Worm (Caenorhabditis elegans) whole organism, L4/young adult: ENCODE results near the gene aip-1.

Source experiments
- W03F9.2 ChIP-seq: fragments of 150-350 bp; optimal IDR thresholded peaks from 2 replicates; lab custom pipeline; 2014; ENCODE audit warnings: missing biosample characterization, missing genetic modification characterization
- dao-5 ChIP-seq: sonication (generic microtip); optimal IDR thresholded peaks from 2 replicates; lab custom pipeline; 2016; ENCODE audit warnings: missing genotype, missing genetic modification characterization, moderate library complexity, missing compliant biosample characterization
- him-1 ChIP-seq: sonication (generic microtip); optimal IDR thresholded peaks from 2 replicates; lab custom pipeline; 2016; ENCODE audit warnings: missing genotype, missing genetic modification reagents, missing genetic modification characterization, missing compliant biosample characterization

aip-1 gene

DNA sequence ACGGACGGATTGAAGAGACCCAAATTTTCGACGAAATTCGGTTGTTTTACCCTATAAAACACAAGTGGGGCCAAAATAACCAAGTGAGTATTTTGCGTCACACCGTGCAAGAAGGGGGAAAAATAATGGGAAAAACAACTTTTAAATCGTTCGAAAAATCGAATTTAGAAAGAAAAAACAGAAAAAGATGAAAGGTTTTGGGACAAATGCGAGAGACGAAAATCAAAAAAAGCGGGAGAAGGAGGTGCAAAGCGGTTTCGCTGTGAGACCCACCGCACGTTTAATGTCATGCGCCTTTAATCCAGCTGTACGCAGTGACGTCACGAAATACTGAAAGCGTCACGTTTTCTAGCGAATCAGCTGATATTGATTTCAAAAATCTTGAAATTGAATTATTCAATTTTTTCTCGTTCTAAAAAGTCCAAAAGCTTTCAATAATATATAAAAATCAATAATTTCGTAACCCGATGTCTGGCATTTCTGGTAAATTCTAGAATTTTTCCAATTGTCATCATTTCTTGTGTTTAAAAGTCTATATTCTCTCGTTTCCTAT is at the start of gene aip-1, which contains the start of gene ddx-17:
Gene aip-1, plus strand, starts transcription at position 332 of the 553 bp plus-strand sequence.
Gene ddx-17, minus strand, starts transcription at position 51 of the 553 bp plus-strand sequence.
- TF ChIP-seq dao-5 (tag; lab: Kevin White, UChicago), result no peak
- peak; percentile 68 for TF ChIP-seq him-1 (tag; lab: Kevin White, UChicago)
- TF ChIP-seq W03F9.2 (tag; lab: Kevin White, UChicago), result peak; percentile 77

ce11 chrV:13963279-13963976 is 48.7 kb upstream of the aip-1 start, which contains the start of gene sao-1:
sao-1 (plus strand) TSS chrV:13963926.
- TF ChIP-seq dao-5 (tag; lab: Kevin White, UChicago) (no peak), W03F9.2 (tag; lab: Kevin White, UChicago) (no peak), him-1 (tag; lab: Kevin White, UChicago) (no peak)

DNA sequence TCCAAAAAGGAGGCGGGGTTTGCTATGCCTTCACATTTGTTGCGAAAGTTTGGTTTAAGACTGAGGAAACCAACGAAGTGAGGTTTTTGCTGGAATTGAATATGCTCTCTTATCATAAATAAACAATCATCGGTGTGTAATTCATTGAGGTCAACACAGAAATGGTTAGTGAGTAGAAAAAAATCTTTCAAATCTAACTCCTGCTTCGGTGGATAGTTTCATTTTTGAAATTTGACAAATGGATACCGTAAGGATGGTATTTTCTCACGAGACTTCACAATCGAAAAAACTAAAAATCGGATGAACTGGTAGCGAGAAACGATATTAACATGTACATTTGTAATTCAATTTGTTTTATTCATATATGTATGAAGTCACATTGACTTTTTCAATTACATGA is 31.3 kb upstream of the aip-1 start, which contains the start of gene eol-1:
Gene eol-1, minus strand, starts transcription at position 101 of the 400 bp plus-strand sequence.
- TF ChIP-seq W03F9.2 (tag; lab: Kevin White, UChicago) (no peak), dao-5 (tag; lab: Kevin White, UChicago) (no peak), him-1 (tag; lab: Kevin White, UChicago) (no peak)

- no peak for TF ChIP-seq dao-5 (tag; lab: Kevin White, UChicago)
- no peak for TF ChIP-seq W03F9.2 (tag; lab: Kevin White, UChicago)
- TF ChIP-seq him-1 (tag; lab: Kevin White, UChicago), result no peak
Observed at ce11 chrV:13981677-13982076, 30.5 kb upstream of the aip-1 start.

DNA sequence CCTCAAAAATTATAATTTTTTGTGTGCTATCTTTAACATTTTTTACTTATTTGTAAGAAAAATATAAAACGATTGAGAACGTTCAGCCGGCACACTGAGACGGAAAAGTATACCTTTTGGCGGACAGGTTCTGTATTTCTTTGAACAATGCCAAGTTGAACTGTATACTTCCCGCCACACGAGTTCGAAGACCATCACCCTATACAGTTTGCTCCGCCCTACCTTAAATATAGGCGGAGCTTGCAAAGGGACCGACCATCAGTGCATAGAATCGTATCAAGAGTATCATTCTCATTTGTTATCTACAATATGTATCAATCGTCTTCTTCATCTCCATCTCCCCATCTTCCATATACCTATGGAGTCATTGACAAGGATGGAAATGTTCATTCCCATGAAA is 27.3 kb upstream of the aip-1 start, which contains the start of gene end-1:
Gene end-1, plus strand, starts transcription at position 301 of the 400 bp plus-strand sequence.
- TF ChIP-seq W03F9.2 (tag; lab: Kevin White, UChicago) (no peak), dao-5 (tag; lab: Kevin White, UChicago) (no peak), him-1 (tag; lab: Kevin White, UChicago) (no peak)

DNA sequence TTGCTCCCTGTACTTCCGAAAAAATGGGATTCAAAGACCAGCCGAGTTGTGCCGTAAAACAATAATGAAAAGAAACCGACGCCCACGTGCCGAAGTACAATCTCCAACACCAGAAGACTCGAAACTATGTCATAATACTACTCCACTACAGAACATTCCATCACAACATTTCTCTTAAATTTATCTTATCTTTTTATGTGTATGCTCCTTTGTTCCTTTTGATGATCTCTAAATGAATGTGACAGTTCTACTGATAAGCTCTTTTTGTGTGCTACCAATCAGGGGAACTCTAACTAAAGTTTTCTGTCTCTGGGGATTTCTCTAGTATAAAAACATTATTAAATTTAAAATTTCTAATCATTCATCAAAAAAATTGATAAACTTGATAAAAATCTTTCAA is 25.3 kb upstream of the aip-1 start:
- no peak for TF ChIP-seq dao-5 (tag; lab: Kevin White, UChicago)
- no peak for TF ChIP-seq W03F9.2 (tag; lab: Kevin White, UChicago)
- no peak for TF ChIP-seq him-1 (tag; lab: Kevin White, UChicago)

DNA sequence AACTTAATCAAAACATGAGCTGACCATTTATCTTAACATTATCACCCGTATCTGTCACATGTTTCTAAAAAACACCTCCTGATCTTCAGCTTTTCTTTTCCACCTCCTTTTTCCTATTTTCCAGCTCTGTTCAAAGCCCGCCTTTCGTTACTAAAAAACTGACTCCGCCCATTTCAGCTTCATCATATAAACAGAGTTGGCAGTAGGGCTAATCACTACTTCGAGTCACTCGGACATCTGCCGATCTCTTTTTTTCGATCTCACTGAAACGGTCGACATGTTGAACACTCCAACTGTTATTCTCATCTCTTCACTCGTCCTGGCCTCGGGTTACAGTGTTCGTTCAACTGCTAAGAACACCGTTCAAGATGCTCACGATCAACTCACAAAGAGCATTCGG is 19.6 kb upstream of the aip-1 start, which contains the start of gene droe-4:
Gene droe-4, plus strand, starts transcription at position 172 of the 400 bp plus-strand sequence.
- TF ChIP-seq dao-5 (tag; lab: Kevin White, UChicago), result no peak
- TF ChIP-seq W03F9.2 (tag; lab: Kevin White, UChicago), result no peak
- no peak for TF ChIP-seq him-1 (tag; lab: Kevin White, UChicago)

- TF ChIP-seq him-1 (tag; lab: Kevin White, UChicago) (no peak), W03F9.2 (tag; lab: Kevin White, UChicago) (no peak), dao-5 (tag; lab: Kevin White, UChicago) (no peak)
Observed at ce11 chrV:13993478-13993877, 18.7 kb upstream of the aip-1 start.

- TF ChIP-seq dao-5 (tag; lab: Kevin White, UChicago) (no peak), him-1 (tag; lab: Kevin White, UChicago) (no peak), W03F9.2 (tag; lab: Kevin White, UChicago) (no peak)
Observed at ce11 chrV:14001929-14002328, 10.2 kb upstream of the aip-1 start.

ce11 chrV:14002402-14002801 is 9.7 kb upstream of the aip-1 start:
- TF ChIP-seq dao-5 (tag; lab: Kevin White, UChicago) (no peak), him-1 (tag; lab: Kevin White, UChicago) (no peak), W03F9.2 (tag; lab: Kevin White, UChicago) (no peak)

ce11 chrV:14003587-14004156 is 8.5 kb upstream of the aip-1 start:
- no peak for TF ChIP-seq him-1 (tag; lab: Kevin White, UChicago)
- TF ChIP-seq dao-5 (tag; lab: Kevin White, UChicago), result no peak
- TF ChIP-seq W03F9.2 (tag; lab: Kevin White, UChicago), result no peak

DNA sequence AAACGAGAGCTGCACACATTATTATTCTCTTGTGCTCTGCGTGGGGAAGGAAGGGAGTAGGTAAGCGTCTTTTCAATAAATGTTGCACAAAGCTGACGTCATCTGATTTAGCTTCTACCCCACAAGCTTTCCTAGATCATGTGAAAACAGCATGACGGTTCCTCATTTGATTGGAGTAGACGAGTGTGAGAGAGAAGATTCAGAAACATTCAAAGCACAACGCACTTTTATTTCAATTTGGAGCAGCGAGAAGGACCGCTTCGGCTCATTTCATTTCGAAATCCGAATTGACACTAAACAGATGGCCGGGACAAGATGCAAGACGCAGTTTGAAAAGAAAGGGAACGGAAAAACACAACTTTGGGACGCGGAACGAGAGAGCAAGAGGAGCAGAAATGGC is 7.8 kb upstream of the aip-1 start:
- TF ChIP-seq W03F9.2 (tag; lab: Kevin White, UChicago), result no peak
- no peak for TF ChIP-seq dao-5 (tag; lab: Kevin White, UChicago)
- TF ChIP-seq him-1 (tag; lab: Kevin White, UChicago), result no peak

DNA sequence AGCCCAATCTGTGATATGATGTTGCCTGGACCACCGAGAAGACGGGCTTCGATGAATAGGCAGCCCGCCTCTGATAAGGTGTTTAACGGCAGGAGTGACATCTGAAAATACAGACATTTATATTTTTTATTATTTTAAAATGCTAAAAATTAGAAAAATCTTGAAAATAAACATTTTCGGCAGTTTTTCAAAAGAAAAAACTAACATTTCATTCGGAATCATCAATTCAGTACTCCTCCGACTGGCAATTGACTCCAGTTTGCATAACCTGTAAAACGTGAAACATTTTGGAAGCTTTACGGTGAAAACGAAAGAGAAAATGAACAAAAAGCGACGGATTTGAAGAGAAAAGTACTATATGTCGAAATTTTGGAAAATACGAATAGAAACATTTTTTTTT is 6.3 kb upstream of the aip-1 start, which contains the start of gene ric-7:
Gene ric-7, minus strand, starts transcription at position 101 of the 400 bp plus-strand sequence.
- TF ChIP-seq dao-5 (tag; lab: Kevin White, UChicago), result no peak
